Fruit fly (Drosophila melanogaster): ENCODE results near the gene CG32486.

CG32486 gene

dm6 chr3L:3077568-3078107, 7.0 kb upstream of the CG32486 start (continued):
- peak; percentile 72 for TF ChIP-seq cwo (GFP tag; optimal IDR thresholded peaks at IDR 0.05)
- no peak for TF ChIP-seq crc (GFP tag; optimal IDR thresholded peaks at IDR 0.05)
- peak; percentile 62 for TF ChIP-seq sqz (GFP tag; optimal IDR thresholded peaks at IDR 0.05)
- peak; percentile 20 to 42 for TF ChIP-seq Pdp1 (GFP tag; optimal IDR thresholded peaks at IDR 0.05)
- peak; percentile 30; the same call in 1 of the 2 replicates for TF ChIP-seq seq (GFP tag; IDR thresholded peaks at IDR 0.05)
- no peak for TF ChIP-seq CG12236 (GFP tag; optimal IDR thresholded peaks at IDR 0.05)
- TF ChIP-seq CG11456 (GFP tag; IDR thresholded peaks at IDR 0.05) = peak; percentile 49; the same call in 2 of the 3 replicates
- peak; percentile 80 for TF ChIP-seq CG34376 (GFP tag; optimal IDR thresholded peaks at IDR 0.05)
- 0 out of 3 replicates have a peak, but pooled peaks have one; percentile 47 for TF ChIP-seq z (GFP tag; IDR thresholded peaks at IDR 0.05)
- no peak for TF ChIP-seq bowl (GFP tag; IDR thresholded peaks at IDR 0.05)
- TF ChIP-seq en (GFP tag; optimal IDR thresholded peaks at IDR 0.05) = no peak
- TF ChIP-seq Mad (GFP tag; optimal IDR thresholded peaks at IDR 0.05) = no peak
- TF ChIP-seq CG7357 (GFP tag; IDR thresholded peaks at IDR 0.05) = no peak
- TF ChIP-seq CG2712 (tag; optimal IDR thresholded peaks at IDR 0.05) = peak; percentile 17
- peak; percentile 23 for TF ChIP-seq CG13624 (GFP tag; optimal IDR thresholded peaks at IDR 0.05)
- peak; percentile 63 for TF ChIP-seq Atf6 (GFP tag; IDR thresholded peaks at IDR 0.05)
- no peak for TF ChIP-seq CG4730 (GFP tag; IDR thresholded peaks at IDR 0.05)
- TF ChIP-seq tna (GFP tag; IDR thresholded peaks at IDR 0.05; ENCODE audit: partially characterized antibody) = peak; percentile 61; the same call in 1 of the 2 replicates
- peak; percentile 32 for TF ChIP-seq pfk (GFP tag; optimal IDR thresholded peaks at IDR 0.05)
- TF ChIP-seq CrebB (tag; optimal IDR thresholded peaks at IDR 0.05) = peak; percentile 20
- peak; percentile 71 for TF ChIP-seq her (GFP tag; optimal IDR thresholded peaks at IDR 0.05)
- peak; percentile 35 for TF ChIP-seq CG17385 (GFP tag; optimal IDR thresholded peaks at IDR 0.05)
- peak; percentile 57; the same call in 1 of the 2 replicates for TF ChIP-seq CG14014 (GFP tag; IDR thresholded peaks at IDR 0.05)
- TF ChIP-seq ind (GFP tag; optimal IDR thresholded peaks at IDR 0.05) = no peak
- TF ChIP-seq unpg (GFP tag; optimal IDR thresholded peaks at IDR 0.05) = peak; percentile 13
- TF ChIP-seq Fer2 (tag; optimal IDR thresholded peaks at IDR 0.05) = no peak
- TF ChIP-seq psq (GFP tag; optimal IDR thresholded peaks at IDR 0.05) = peak; percentile 63
- no peak for TF ChIP-seq CG30020 (tag; optimal IDR thresholded peaks at IDR 0.05)
- peak; percentile 85 for TF ChIP-seq sd (tag; optimal IDR thresholded peaks at IDR 0.05)
- no peak for TF ChIP-seq danr (GFP tag; IDR thresholded peaks at IDR 0.05)
- 0 out of 3 replicates have a peak, but pooled peaks have one; percentile 10 for TF ChIP-seq zfh1 (GFP tag; IDR thresholded peaks at IDR 0.05)
- peak in 1 of 2 experiments; percentile 51 for TF ChIP-seq eve (GFP tag; optimal IDR thresholded peaks at IDR 0.05)
- TF ChIP-seq pros (GFP tag; optimal IDR thresholded peaks at IDR 0.05) = peak; percentile 39
- peak; percentile 13 for TF ChIP-seq vfl (GFP tag; optimal IDR thresholded peaks at IDR 0.05)
- TF ChIP-seq mld (GFP tag; IDR thresholded peaks at IDR 0.05; ENCODE audit: partially characterized antibody) = no peak
- TF ChIP-seq kay (GFP tag; optimal IDR thresholded peaks at IDR 0.05) = peak; percentile 45
- TF ChIP-seq amos (GFP tag; IDR thresholded peaks at IDR 0.05; ENCODE audit: partially characterized antibody) = peak; percentile 44; the same call in 1 of the 2 replicates
- peak; percentile 41; the same call in 1 of the 2 replicates for TF ChIP-seq HLH3B (GFP tag; IDR thresholded peaks at IDR 0.05)
- TF ChIP-seq jing (GFP tag; optimal IDR thresholded peaks at IDR 0.05) = no peak
- TF ChIP-seq CG7786 (GFP tag; optimal IDR thresholded peaks at IDR 0.05) = peak; percentile 36
- TF ChIP-seq YL-1 (GFP tag; optimal IDR thresholded peaks at IDR 0.05) = no peak
- peak; percentile 79 for TF ChIP-seq CG8281 (tag; optimal IDR thresholded peaks at IDR 0.05)
- TF ChIP-seq run (tag; optimal IDR thresholded peaks at IDR 0.05) = peak; percentile 23
- peak; percentile 35 for TF ChIP-seq NfI (GFP tag; optimal IDR thresholded peaks at IDR 0.05)
- no peak for TF ChIP-seq Doc3 (GFP tag; IDR thresholded peaks at IDR 0.05; ENCODE audit: partially characterized antibody)
- peak; percentile 90 for TF ChIP-seq abd-A (tag; optimal IDR thresholded peaks at IDR 0.05)
- TF ChIP-seq pan (optimal IDR thresholded peaks at IDR 0.05) = no peak
- TF ChIP-seq pan (GFP tag; optimal IDR thresholded peaks at IDR 0.05 in 1 of 2, IDR thresholded peaks at IDR 0.05 in 1 of 2) = peak in 1 of 2 experiments; percentile 58
- TF ChIP-seq HLH4C (GFP tag; IDR thresholded peaks at IDR 0.05; ENCODE audit: partially characterized antibody) = 0 out of 3 replicates have a peak, but pooled peaks have one; percentile 21
- no peak for TF ChIP-seq Spps (tag; optimal IDR thresholded peaks at IDR 0.05)

Data from whole organism, embryonic.